Fruit fly (Drosophila melanogaster): Measurements from ENCODE around the gene opm.

Gene opm

dm6 chrX:15022219-15022618, 44.0 kb downstream of the opm start (continued):
- TF ChIP-seq CG10543 (GFP tag; optimal IDR thresholded peaks at IDR 0.05) (peak; percentile 73), CG5180 (GFP tag; optimal IDR thresholded peaks at IDR 0.05) (peak; percentile 69), Camta (GFP tag; optimal IDR thresholded peaks at IDR 0.05) (peak; percentile 88), stc (GFP tag; IDR thresholded peaks at IDR 0.05) (peak; percentile 85), Dip3 (GFP tag; optimal IDR thresholded peaks at IDR 0.05) (peak; percentile 72), maf-S (GFP tag; optimal IDR thresholded peaks at IDR 0.05) (peak; percentile 77), CG9876 (GFP tag; optimal IDR thresholded peaks at IDR 0.05) (peak; percentile 73), Bdp1 (GFP tag; optimal IDR thresholded peaks at IDR 0.05) (peak; percentile 73), CG12219 (GFP tag; optimal IDR thresholded peaks at IDR 0.05) (peak; percentile 81), trh (GFP tag; optimal IDR thresholded peaks at IDR 0.05) (peak; percentile 50), CG12942 (GFP tag; optimal IDR thresholded peaks at IDR 0.05) (peak; percentile 75), NfI (GFP tag; optimal IDR thresholded peaks at IDR 0.05) (peak; percentile 91), Hey (tag; optimal IDR thresholded peaks at IDR 0.05) (peak; percentile 41), CG31388 (GFP tag; optimal IDR thresholded peaks at IDR 0.05) (peak; percentile 70), Lhr (GFP tag; optimal IDR thresholded peaks at IDR 0.05) (peak; percentile 47), CG17361 (GFP tag; IDR thresholded peaks at IDR 0.05) (peak; percentile 90), CG6654 (GFP tag; optimal IDR thresholded peaks at IDR 0.05) (peak; percentile 55), seq (GFP tag; IDR thresholded peaks at IDR 0.05) (peak; percentile 84), Hsf (GFP tag; optimal IDR thresholded peaks at IDR 0.05) (peak; percentile 88), CG18011 (GFP tag; optimal IDR thresholded peaks at IDR 0.05) (peak; percentile 64), bsh (GFP tag; optimal IDR thresholded peaks at IDR 0.05) (peak in 1 of 2 experiments; percentile 92), kah (GFP tag; optimal IDR thresholded peaks at IDR 0.05) (peak; percentile 71), CG7987 (GFP tag; optimal IDR thresholded peaks at IDR 0.05) (peak; percentile 53), Optix (GFP tag; IDR thresholded peaks at IDR 0.05) (peak; percentile 86), CG10267 (tag; optimal IDR thresholded peaks at IDR 0.05) (peak; percentile 78), CG7963 (GFP tag; IDR thresholded peaks at IDR 0.05; ENCODE audit: partially characterized antibody) (no peak), E2f1 (GFP tag; IDR thresholded peaks at IDR 0.05) (peak; percentile 70), chm (GFP tag; IDR thresholded peaks at IDR 0.05) (peak; percentile 90), CG6689 (GFP tag; IDR thresholded peaks at IDR 0.05) (peak; percentile 74), Mrtf (GFP tag; IDR thresholded peaks at IDR 0.05) (peak; percentile 80), CG4820 (GFP tag; optimal IDR thresholded peaks at IDR 0.05) (peak; percentile 81), nom (GFP tag; optimal IDR thresholded peaks at IDR 0.05) (no peak), CG1529 (GFP tag; optimal IDR thresholded peaks at IDR 0.05) (peak; percentile 73), CG10462 (GFP tag; optimal IDR thresholded peaks at IDR 0.05) (peak; percentile 53), cwo (GFP tag; optimal IDR thresholded peaks at IDR 0.05) (peak; percentile 80), CG3838 (GFP tag; optimal IDR thresholded peaks at IDR 0.05) (peak; percentile 10), D19B (GFP tag; optimal IDR thresholded peaks at IDR 0.05) (peak; percentile 62), CG34224 (GFP tag; IDR thresholded peaks at IDR 0.05; ENCODE audit: partially characterized antibody) (no peak), CG11456 (GFP tag; IDR thresholded peaks at IDR 0.05) (0 out of 3 replicates have a peak, but pooled peaks have one; percentile 41), gsb-n (tag; optimal IDR thresholded peaks at IDR 0.05) (peak; percentile 83), CG5953 (GFP tag; IDR thresholded peaks at IDR 0.05) (peak; percentile 67), Bteb2 (GFP tag; optimal IDR thresholded peaks at IDR 0.05) (peak; percentile 83), lov (optimal IDR thresholded peaks at IDR 0.05) (no peak), lov (GFP tag; IDR thresholded peaks at IDR 0.05) (peak; percentile 65; the same call in 1 of the 3 replicates), HLH3B (GFP tag; IDR thresholded peaks at IDR 0.05) (peak; percentile 86), nau (GFP tag; optimal IDR thresholded peaks at IDR 0.05) (peak; percentile 81), MBD-R2 (GFP tag; IDR thresholded peaks at IDR 0.05) (peak; percentile 67), Awh (GFP tag; IDR thresholded peaks at IDR 0.05) (peak; percentile 77), CG7372 (GFP tag; IDR thresholded peaks at IDR 0.05) (peak; percentile 71), CG7786 (GFP tag; optimal IDR thresholded peaks at IDR 0.05) (peak; percentile 86), HmgD (GFP tag; optimal IDR thresholded peaks at IDR 0.05) (peak; percentile 61)
